Worm (Caenorhabditis elegans) whole organism, mixed stage, embryonic: ENCODE measurements around the gene nck-1.
"Not testable (repeated sequence)": the region's sequence is repeated elsewhere in the genome, so short reads cannot be mapped to it uniquely, and the experiment has no call there.

Experiments used
- nhr-76 ChIP-seq: sonication (generic microtip); optimal IDR thresholded peaks from 2 replicates; lab custom pipeline; 2017; ENCODE audit warnings: missing biosample characterization, missing genetic modification characterization
- pha-4 ChIP-seq: fragments of 150-350 bp; optimal IDR thresholded peaks from 2 replicates; lab custom pipeline; 2018; ENCODE audit warnings: missing biosample characterization, missing genetic modification reagents, missing genetic modification characterization
- unc-39 ChIP-seq: fragments of 150-350 bp; optimal IDR thresholded peaks from 2 replicates; lab custom pipeline; 2014; ENCODE audit warnings: missing biosample characterization, missing genetic modification characterization

DNA sequence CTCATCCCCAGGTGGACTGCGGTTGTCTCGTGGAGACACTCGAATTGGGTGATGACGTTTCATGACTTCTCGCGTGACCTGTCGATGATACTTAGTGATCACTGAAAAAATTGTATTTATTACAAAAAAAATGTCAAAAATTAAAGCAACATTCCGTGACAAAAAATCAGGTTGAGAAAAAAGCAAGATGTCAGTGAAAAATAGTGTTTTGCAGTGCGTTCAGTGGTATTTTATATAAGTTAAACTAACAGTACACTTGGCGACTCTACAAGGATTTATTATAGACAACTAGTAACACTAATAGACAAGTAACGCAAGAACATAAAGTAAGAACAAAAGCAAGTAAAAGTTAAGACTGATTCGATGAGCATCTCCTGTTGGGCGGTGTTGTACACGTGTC lies 46.6 kb upstream of the nck-1 start, which contains the start of gene F20B6.5:
- not testable (repeated sequence) for TF ChIP-seq nhr-76 (tag; lab: Kevin White, UChicago); pha-4; unc-39
